Worm (Caenorhabditis elegans) whole organism, young adult: ENCODE results near the gene Y45F10B.13.
A peak's percentile ranks its signal among the peaks of the same experiment; 100 is the strongest.

Experiments
- B0261.1 ChIP-seq: sonication (generic microtip); optimal IDR thresholded peaks from 2 replicates; lab custom pipeline; 2016; ENCODE audit warnings: mild to moderate bottlenecking, missing genetic modification characterization, moderate library complexity, missing compliant biosample characterization
- C06A6.2 ChIP-seq: fragments of 200-800 bp; sonication (Bioruptor generic); conservative IDR thresholded peaks from 2 replicates; pipeline ENCODE4 v1.3.6; 2022; ENCODE audit warnings: missing genetic modification characterization, missing compliant biosample characterization
- D2030.7 ChIP-seq: fragments of 200-800 bp; sonication (Bioruptor generic); IDR thresholded peaks from 2 replicates; pipeline ENCODE4 v1.3.6; 2022; ENCODE audit warnings: missing genetic modification reagents, missing genetic modification characterization, missing compliant biosample characterization
- F23B12.7 ChIP-seq: sonication (generic microtip); optimal IDR thresholded peaks from 2 replicates; lab custom pipeline; 2017; ENCODE audit warnings: missing genetic modification characterization, mild to moderate bottlenecking, missing compliant biosample characterization, antibody characterized with exemption, moderate library complexity; ENCODE audit not compliant: insufficient read depth
- F33H1.4 ChIP-seq: fragments of 200-800 bp; sonication (Bioruptor generic); IDR thresholded peaks from 2 replicates; pipeline ENCODE4 v1.3.6; 2022; ENCODE audit warnings: missing genetic modification reagents, missing genetic modification characterization, missing compliant biosample characterization
- F49E8.2 ChIP-seq: sonication (generic microtip); optimal IDR thresholded peaks from 3 replicates; lab custom pipeline; 2017; ENCODE audit warnings: missing genetic modification characterization, mild to moderate bottlenecking, missing compliant biosample characterization, antibody characterized with exemption, moderate library complexity; ENCODE audit not compliant: insufficient read depth
- F57C9.4 ChIP-seq: sonication (generic microtip); optimal IDR thresholded peaks from 2 replicates; lab custom pipeline; 2017; ENCODE audit warnings: mild to moderate bottlenecking, missing genetic modification characterization, missing compliant biosample characterization
- T07F8.4 ChIP-seq: sonication (generic microtip); optimal IDR thresholded peaks from 2 replicates; lab custom pipeline; 2016; ENCODE audit warnings: mild to moderate bottlenecking, missing genetic modification characterization, moderate library complexity, missing compliant biosample characterization
- attf-6 ChIP-seq: fragments of 200-800 bp; sonication (Bioruptor generic); IDR thresholded peaks from 2 replicates; pipeline ENCODE4 v1.3.6; 2022; ENCODE audit warnings: missing genetic modification reagents, missing genetic modification characterization, missing compliant biosample characterization
- bed-1 ChIP-seq: fragments of 200-800 bp; sonication (Bioruptor generic); IDR thresholded peaks from 2 replicates; pipeline ENCODE4 v1.3.6; 2022; ENCODE audit warnings: missing genetic modification reagents, missing genetic modification characterization, missing compliant biosample characterization
- dpff-1 ChIP-seq: sonication (generic microtip); optimal IDR thresholded peaks from 2 replicates; lab custom pipeline; 2017; ENCODE audit warnings: mild to moderate bottlenecking, missing genetic modification characterization, missing compliant biosample characterization
- dpl-1 ChIP-seq: fragments of 150-350 bp; optimal IDR thresholded peaks from 2 replicates; lab custom pipeline; 2014; ENCODE audit warnings: missing biosample characterization, missing genetic modification reagents, missing genetic modification characterization
- efl-1 ChIP-seq: fragments of 150-350 bp; optimal IDR thresholded peaks from 2 replicates; lab custom pipeline; 2014; ENCODE audit warnings: missing biosample characterization, missing genetic modification reagents, missing genetic modification characterization
- egl-18 ChIP-seq: fragments of 200-800 bp; sonication (Bioruptor generic); IDR thresholded peaks from 2 replicates; pipeline ENCODE4 v1.3.6; 2022; ENCODE audit warnings: missing genetic modification reagents, missing genetic modification characterization, missing compliant biosample characterization
- egl-44 ChIP-seq: fragments of 200-800 bp; sonication (Bioruptor generic); IDR thresholded peaks from 2 replicates; pipeline ENCODE4 v1.3.6; 2022; ENCODE audit warnings: missing genetic modification reagents, missing genetic modification characterization, missing compliant biosample characterization
- ekl-4 ChIP-seq: fragments of 200-800 bp; sonication (Bioruptor generic); IDR thresholded peaks from 2 replicates; pipeline ENCODE4 v1.3.6; 2022; ENCODE audit warnings: missing genetic modification reagents, missing genetic modification characterization, missing compliant biosample characterization
- hlh-12 ChIP-seq: sonication (generic microtip); optimal IDR thresholded peaks from 2 replicates; lab custom pipeline; 2016; ENCODE audit warnings: missing genetic modification characterization, missing compliant biosample characterization
- lag-1 ChIP-seq: fragments of 200-800 bp; sonication (Bioruptor generic); IDR thresholded peaks from 2 replicates; pipeline ENCODE4 v1.3.6; 2022; ENCODE audit warnings: missing genetic modification reagents, missing genetic modification characterization, missing compliant biosample characterization
- let-526 ChIP-seq: fragments of 200-800 bp; sonication (Bioruptor generic); IDR thresholded peaks from 2 replicates; pipeline ENCODE4 v1.3.6; 2022; ENCODE audit warnings: missing genetic modification reagents, missing genetic modification characterization, missing compliant biosample characterization
- lin-26 ChIP-seq: fragments of 200-800 bp; sonication (Bioruptor generic); IDR thresholded peaks from 2 replicates; pipeline ENCODE4 v1.3.6; 2022; ENCODE audit warnings: missing genetic modification reagents, missing genetic modification characterization, missing compliant biosample characterization
- lsl-1 ChIP-seq: fragments of 200-800 bp; sonication (Bioruptor generic); optimal IDR thresholded peaks from 2 replicates; lab custom pipeline; 2018; ENCODE audit warnings: mild to moderate bottlenecking, missing genetic modification characterization, moderate library complexity, missing compliant biosample characterization
- madf-10 ChIP-seq: sonication (generic microtip); optimal IDR thresholded peaks from 2 replicates; lab custom pipeline; 2016; ENCODE audit warnings: mild to moderate bottlenecking, missing genetic modification characterization, missing compliant biosample characterization
- madf-3 ChIP-seq: fragments of 200-800 bp; sonication (Bioruptor generic); IDR thresholded peaks from 2 replicates; pipeline ENCODE4 v1.3.6; 2022; ENCODE audit warnings: missing genetic modification reagents, missing genetic modification characterization, missing compliant biosample characterization
- madf-6 ChIP-seq: fragments of 200-800 bp; sonication (Bioruptor generic); IDR thresholded peaks from 2 replicates; pipeline ENCODE4 v1.3.6; 2022; ENCODE audit warnings: missing genetic modification reagents, missing genetic modification characterization, missing compliant biosample characterization
- madf-8 ChIP-seq: fragments of 200-800 bp; sonication (Bioruptor generic); conservative IDR thresholded peaks from 2 replicates; pipeline ENCODE4 v1.3.6; 2022; ENCODE audit warnings: missing genetic modification reagents, missing genetic modification characterization, missing compliant biosample characterization
- mcd-1 ChIP-seq: fragments of 200-800 bp; sonication (Bioruptor generic); IDR thresholded peaks from 2 replicates; pipeline ENCODE4 v1.3.6; 2022; ENCODE audit warnings: missing genetic modification reagents, missing genetic modification characterization, missing compliant biosample characterization
- mes-4 ChIP-seq: sonication (generic microtip); optimal IDR thresholded peaks from 2 replicates; lab custom pipeline; 2016; ENCODE audit warnings: missing genotype, missing genetic modification characterization, missing compliant biosample characterization
- nhr-27 ChIP-seq: fragments of 200-800 bp; sonication (Bioruptor generic); optimal IDR thresholded peaks from 2 replicates; lab custom pipeline; 2018; ENCODE audit warnings: mild to moderate bottlenecking, missing genetic modification characterization, moderate library complexity, missing compliant biosample characterization
- nhr-80 ChIP-seq: sonication (generic microtip); optimal IDR thresholded peaks from 2 replicates; lab custom pipeline; 2016; ENCODE audit warnings: missing genetic modification characterization, missing compliant biosample characterization
- rcor-1 ChIP-seq: fragments of 200-800 bp; sonication (Bioruptor generic); IDR thresholded peaks from 2 replicates; pipeline ENCODE4 v1.3.6; 2022; ENCODE audit warnings: missing genetic modification reagents, missing genetic modification characterization, missing compliant biosample characterization
- rec-8 ChIP-seq, 2 experiments: sonication (generic microtip); optimal IDR thresholded peaks; 2 replicates each; lab custom pipeline; 2016; ENCODE audit warnings: mild to moderate bottlenecking in 2 of 2, missing genetic modification characterization in 2 of 2, missing genetic modification reagents in 2 of 2, missing genotype in 2 of 2, missing biosample characterization in 1 of 2, missing compliant biosample characterization in 1 of 2, moderate library complexity in 1 of 2
- rpc-1 ChIP-seq, 2 experiments: fragments of 150-350 bp in 1 of 2; sonication (generic microtip) in 1 of 2; optimal IDR thresholded peaks; 2 replicates each; lab custom pipeline; 2014 to 2018; ENCODE audit warnings: missing biosample characterization in 1 of 2, missing genetic modification characterization in 1 of 2, missing genetic modification reagents in 1 of 2, missing genotype in 1 of 2
- snpc-3.4 ChIP-seq: sonication (generic microtip); optimal IDR thresholded peaks from 2 replicates; lab custom pipeline; 2017; ENCODE audit warnings: missing genetic modification characterization, mild to moderate bottlenecking, missing compliant biosample characterization, antibody characterized with exemption, moderate library complexity, missing genotype, missing genetic modification reagents
- snpc-4 ChIP-seq, 5 experiments: fragments of 150-350 bp in 1 of 5; sonication (generic microtip) in 4 of 5; optimal IDR thresholded peaks; 2 replicates each; lab custom pipeline; 2014 to 2018; ENCODE audit warnings: missing genetic modification characterization in 5 of 5, missing biosample characterization in 3 of 5, antibody characterized with exemption in 2 of 5, mild to moderate bottlenecking in 2 of 5, missing compliant biosample characterization in 2 of 5, missing genotype in 2 of 5, moderate library complexity in 2 of 5, missing genetic modification reagents in 1 of 5
- tbp1 ChIP-seq: fragments of 200-800 bp; sonication (Bioruptor generic); optimal IDR thresholded peaks from 2 replicates; lab custom pipeline; 2018; ENCODE audit warnings: mild to moderate bottlenecking, missing genetic modification characterization, missing compliant biosample characterization
- xnd-1 ChIP-seq: sonication (generic microtip); optimal IDR thresholded peaks from 2 replicates; lab custom pipeline; 2016; ENCODE audit warnings: missing genotype, missing genetic modification reagents, missing genetic modification characterization, missing compliant biosample characterization

Gene Y45F10B.13

ce11 chrIV:13557393-13557792 lies 4.1 kb downstream of the Y45F10B.13 start:
- no peak for TF ChIP-seq rec-8 (tag; optimal IDR thresholded peaks at IDR 0.05; lab: Kevin White, UChicago)
- TF ChIP-seq C06A6.2 (GFP tag; lab: Robert Waterston, UW) = no peak
- TF ChIP-seq egl-44 (GFP tag; lab: Robert Waterston, UW) = no peak
- TF ChIP-seq madf-3 (GFP tag; lab: Robert Waterston, UW) = no peak
- TF ChIP-seq nhr-27 (tag; lab: Kevin White, UChicago) = no peak
- no peak for TF ChIP-seq let-526 (GFP tag; lab: Robert Waterston, UW)
- no peak for TF ChIP-seq T07F8.4
- TF ChIP-seq dpff-1 = no peak
- TF ChIP-seq F57C9.4 (tag; lab: Kevin White, UChicago) = no peak

- no peak for TF ChIP-seq D2030.7 (GFP tag; lab: Robert Waterston, UW)
- TF ChIP-seq F23B12.7 (tag; lab: Kevin White, UChicago) = no peak
Observed at ce11 chrIV:13555508-13555907, 6.0 kb downstream of the Y45F10B.13 start.

ce11 chrIV:13554350-13554749 lies 7.2 kb downstream of the Y45F10B.13 start:
- TF ChIP-seq B0261.1 (tag; lab: Kevin White, UChicago) (no peak), F49E8.2 (tag; lab: Kevin White, UChicago) (no peak), madf-6 (no peak)

ce11 chrIV:13549350-13549749 lies 12.2 kb downstream of the Y45F10B.13 start:
- TF ChIP-seq mcd-1 (GFP tag; lab: Robert Waterston, UW) (no peak), egl-44 (GFP tag; lab: Robert Waterston, UW) (no peak), rec-8 (tag; optimal IDR thresholded peaks at IDR 0.05; lab: Kevin White, UChicago) (peak in 1 of 2 experiments; percentile 12), lin-26 (GFP tag; lab: Robert Waterston, UW) (no peak), hlh-12 (tag; lab: Kevin White, UChicago) (peak; percentile 61)

- TF ChIP-seq nhr-80 (tag; lab: Kevin White, UChicago) (peak; percentile 41), ekl-4 (GFP tag; lab: Robert Waterston, UW) (no peak), rec-8 (tag; optimal IDR thresholded peaks at IDR 0.05; lab: Kevin White, UChicago) (no peak), mes-4 (tag; lab: Kevin White, UChicago) (no peak)
Observed at ce11 chrIV:13548188-13548587, 13.3 kb downstream of the Y45F10B.13 start, which contains the start of gene F52G2.3. TSS of gene F52G2.3 (minus strand) at chrIV:13548230.

ce11 chrIV:13540165-13540564 lies 21.4 kb downstream of the Y45F10B.13 start, which contains the start of gene rsd-2:
TSS of gene rsd-2 (minus strand) at chrIV:13540265.
- no peak for TF ChIP-seq egl-18 (GFP tag; lab: Robert Waterston, UW)
- no peak for TF ChIP-seq lag-1 (GFP tag; lab: Robert Waterston, UW)
- TF ChIP-seq bed-1 = no peak
- no peak for TF ChIP-seq efl-1 (GFP tag; lab: Kevin White, UChicago)
- no peak for TF ChIP-seq rpc-1 (optimal IDR thresholded peaks at IDR 0.05; lab: Kevin White, UChicago)
- no peak for TF ChIP-seq rpc-1 (tag; optimal IDR thresholded peaks at IDR 0.05; lab: Kevin White, UChicago)

- TF ChIP-seq tbp1 (GFP tag; lab: Kevin White, UChicago) (peak; percentile 43), efl-1 (GFP tag; lab: Kevin White, UChicago) (peak; percentile 32), dpl-1 (GFP tag; lab: Kevin White, UChicago) (peak; percentile 10), snpc-4 (GFP tag; optimal IDR thresholded peaks at IDR 0.05; lab: Kevin White, UChicago) (peak; percentile 69), snpc-4 (tag; optimal IDR thresholded peaks at IDR 0.05; lab: Kevin White, UChicago) (peak in 3 of 4 experiments; percentile 79 to 87 (median 87)), madf-8 (peak; percentile 97), madf-6 (peak; percentile 98), xnd-1 (tag; lab: Kevin White, UChicago) (peak; percentile 83), attf-6 (GFP tag; lab: Robert Waterston, UW) (peak; percentile 74), nhr-27 (tag; lab: Kevin White, UChicago) (no peak), madf-10 (tag; lab: Kevin White, UChicago) (no peak), rcor-1 (GFP tag; lab: Robert Waterston, UW) (no peak), snpc-3.4 (tag; lab: Kevin White, UChicago) (peak; percentile 18), lsl-1 (GFP tag; lab: Kevin White, UChicago) (peak; percentile 90), dpff-1 (no peak), F33H1.4 (GFP tag; lab: Robert Waterston, UW) (peak; percentile 49), D2030.7 (GFP tag; lab: Robert Waterston, UW) (peak; percentile 64)
Observed at ce11 chrIV:13538901-13539300, 22.6 kb downstream of the Y45F10B.13 start.
